Fruit fly (Drosophila melanogaster): ENCODE data around the gene Hsp27.
A peak's percentile ranks its signal among the peaks of the same experiment; 100 is the strongest.

Gene Hsp27

DNA sequence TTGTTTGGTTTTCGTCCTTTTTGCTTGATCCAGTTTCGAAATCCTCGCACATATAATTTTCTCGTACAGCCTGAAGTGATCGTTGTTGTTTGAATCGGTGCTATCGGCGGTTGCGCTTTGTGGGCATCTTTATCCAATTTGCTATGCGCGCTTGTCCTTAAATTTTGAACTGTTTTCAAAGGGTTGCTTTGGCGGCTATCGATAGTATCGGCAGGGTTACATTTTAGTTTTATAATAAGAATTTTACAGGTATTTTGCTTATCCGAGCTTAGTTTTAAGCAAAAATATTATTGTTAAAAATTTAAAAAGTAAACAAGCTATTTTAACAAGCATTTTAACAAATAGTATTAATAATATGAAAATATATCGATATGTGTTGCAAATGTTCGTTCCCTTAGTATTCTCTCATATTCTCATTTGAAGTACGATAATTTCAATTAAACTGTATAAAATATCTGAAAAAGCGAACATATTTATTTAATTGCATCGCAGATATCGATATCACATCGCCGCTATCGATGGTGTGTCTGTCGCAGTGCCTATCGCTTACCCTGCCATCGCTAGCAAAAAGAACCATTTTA lies 16.9 kb upstream of the Hsp27 start, which contains the start of the genes Klp67A and CG4452:
Klp67A (minus strand) TSS at position 197 of the 581 bp plus-strand sequence.
CG4452 (plus strand) TSS at position 528 of the 581 bp plus-strand sequence.
- TF ChIP-seq CG12768 (GFP tag; optimal IDR thresholded peaks at IDR 0.05), result peak; percentile 27
- TF ChIP-seq CG7045 (GFP tag; optimal IDR thresholded peaks at IDR 0.05), result no peak
- peak; percentile 36 for TF ChIP-seq Mnt (GFP tag; optimal IDR thresholded peaks at IDR 0.05)
- peak; percentile 39 for TF ChIP-seq ovo (GFP tag; optimal IDR thresholded peaks at IDR 0.05)
- no peak for TF ChIP-seq toe (GFP tag; optimal IDR thresholded peaks at IDR 0.05)
- peak; percentile 30 for TF ChIP-seq pad (GFP tag; optimal IDR thresholded peaks at IDR 0.05)
- peak; percentile 13 for TF ChIP-seq CG33017 (tag; optimal IDR thresholded peaks at IDR 0.05)
- TF ChIP-seq CG7101 (tag; optimal IDR thresholded peaks at IDR 0.05), result peak; percentile 13
- TF ChIP-seq CG1620 (GFP tag; optimal IDR thresholded peaks at IDR 0.05), result peak; percentile 56
- TF ChIP-seq Hr96 (GFP tag; optimal IDR thresholded peaks at IDR 0.05), result no peak
- TF ChIP-seq CG14711 (tag; optimal IDR thresholded peaks at IDR 0.05), result peak; percentile 76
- peak; percentile 64 for TF ChIP-seq CG11617 (GFP tag; optimal IDR thresholded peaks at IDR 0.05)
- no peak for TF ChIP-seq bab1 (GFP tag; optimal IDR thresholded peaks at IDR 0.05)
- no peak for TF ChIP-seq Crg-1 (GFP tag; optimal IDR thresholded peaks at IDR 0.05)
- TF ChIP-seq kay (GFP tag; ENCODE audit: borderline replicate concordance), result peak; percentile 17

- TF ChIP-seq cic (GFP tag; optimal IDR thresholded peaks at IDR 0.05) (peak; percentile 67), CG7045 (GFP tag; optimal IDR thresholded peaks at IDR 0.05) (no peak), tj (GFP tag; optimal IDR thresholded peaks at IDR 0.05) (peak; percentile 100), Hr96 (GFP tag; optimal IDR thresholded peaks at IDR 0.05) (no peak), bab1 (GFP tag; optimal IDR thresholded peaks at IDR 0.05) (peak; percentile 13), CG12768 (GFP tag; optimal IDR thresholded peaks at IDR 0.05) (peak; percentile 16), kay (GFP tag; ENCODE audit: borderline replicate concordance) (peak; percentile 85), CG11617 (GFP tag; optimal IDR thresholded peaks at IDR 0.05) (peak; percentile 60)
These were observed 16.4 kb upstream of the Hsp27 start for dm6 chr3L:9367431-9367867.

DNA sequence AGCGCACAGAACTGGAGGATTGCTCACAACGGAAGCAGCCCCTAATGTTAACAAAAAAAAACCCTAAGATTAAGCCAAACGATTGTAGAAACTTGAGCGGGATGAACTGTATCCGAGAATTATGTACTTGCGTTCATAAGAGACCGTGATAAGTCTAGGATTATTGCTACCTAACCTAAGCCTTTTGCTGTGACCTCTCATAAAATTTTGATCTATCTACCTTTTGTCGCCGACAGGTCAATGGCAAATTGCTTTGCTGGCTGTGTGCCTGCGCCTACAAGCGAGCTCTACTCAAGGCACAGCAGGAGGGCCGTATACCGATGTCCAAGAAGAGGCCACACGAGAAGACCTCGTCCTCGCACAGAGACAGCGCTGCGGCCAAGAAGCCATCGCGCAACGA lies 15.2 kb upstream of the Hsp27 start:
- no peak for TF ChIP-seq Mnt (GFP tag; optimal IDR thresholded peaks at IDR 0.05)
- TF ChIP-seq bab1 (GFP tag; optimal IDR thresholded peaks at IDR 0.05), result no peak
- TF ChIP-seq CG12768 (GFP tag; optimal IDR thresholded peaks at IDR 0.05), result no peak
- no peak for TF ChIP-seq CG1620 (GFP tag; optimal IDR thresholded peaks at IDR 0.05)
- TF ChIP-seq Clk (GFP tag; optimal IDR thresholded peaks at IDR 0.05), result no peak
- TF ChIP-seq cic (GFP tag; optimal IDR thresholded peaks at IDR 0.05), result no peak
- no peak for TF ChIP-seq CG11617 (GFP tag; optimal IDR thresholded peaks at IDR 0.05)
- no peak for TF ChIP-seq CG7101 (tag; optimal IDR thresholded peaks at IDR 0.05)
- no peak for TF ChIP-seq kay (GFP tag; ENCODE audit: borderline replicate concordance)
- TF ChIP-seq CG7045 (GFP tag; optimal IDR thresholded peaks at IDR 0.05), result no peak
- TF ChIP-seq Crg-1 (GFP tag; optimal IDR thresholded peaks at IDR 0.05), result no peak
- TF ChIP-seq tj (GFP tag; optimal IDR thresholded peaks at IDR 0.05), result no peak
- no peak for TF ChIP-seq cnc (optimal IDR thresholded peaks at IDR 0.05)
- TF ChIP-seq pad (GFP tag; optimal IDR thresholded peaks at IDR 0.05), result no peak
- no peak for TF ChIP-seq toe (GFP tag; optimal IDR thresholded peaks at IDR 0.05)

DNA sequence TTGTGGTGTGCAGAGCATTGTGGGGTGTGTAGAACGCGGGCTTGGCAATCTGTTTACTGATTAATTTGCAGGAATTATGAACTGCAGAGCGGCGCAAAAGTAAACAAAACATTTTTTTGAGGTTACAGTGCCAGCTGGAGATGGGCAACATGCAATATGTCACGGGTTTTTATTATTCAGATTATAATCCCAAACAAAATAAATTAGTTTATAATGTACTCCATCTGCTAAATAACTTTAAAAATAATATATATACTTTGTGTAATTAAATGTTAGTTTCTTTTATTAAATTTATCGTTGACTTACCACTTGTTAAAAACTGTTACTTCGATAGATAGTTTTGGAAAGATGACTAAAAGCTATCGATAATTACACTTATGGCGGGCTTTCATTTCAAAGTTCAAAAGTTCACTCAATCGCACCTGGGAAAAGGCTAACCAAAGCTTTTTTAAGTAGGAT lies 12.9 kb upstream of the Hsp27 start, which contains the start of gene Fdx1:
Fdx1 (minus strand) TSS at position 332 of the 459 bp plus-strand sequence.
- TF ChIP-seq Crg-1 (GFP tag; optimal IDR thresholded peaks at IDR 0.05), result peak; percentile 12
- TF ChIP-seq bab1 (GFP tag; optimal IDR thresholded peaks at IDR 0.05), result peak; percentile 56
- TF ChIP-seq CG33017 (tag; optimal IDR thresholded peaks at IDR 0.05), result no peak
- TF ChIP-seq kay (GFP tag; ENCODE audit: borderline replicate concordance), result peak; percentile 88
- TF ChIP-seq cic (GFP tag; optimal IDR thresholded peaks at IDR 0.05), result no peak
- TF ChIP-seq Clk (GFP tag; optimal IDR thresholded peaks at IDR 0.05), result peak; percentile 22
- TF ChIP-seq CG7101 (tag; optimal IDR thresholded peaks at IDR 0.05), result peak; percentile 61
- no peak for TF ChIP-seq toe (GFP tag; optimal IDR thresholded peaks at IDR 0.05)
- TF ChIP-seq CG14711 (tag; optimal IDR thresholded peaks at IDR 0.05), result peak; percentile 49
- TF ChIP-seq Mnt (GFP tag; optimal IDR thresholded peaks at IDR 0.05), result peak; percentile 40
- TF ChIP-seq CG11617 (GFP tag; optimal IDR thresholded peaks at IDR 0.05), result peak; percentile 48
- TF ChIP-seq tj (GFP tag; optimal IDR thresholded peaks at IDR 0.05), result peak; percentile 88
- TF ChIP-seq Hr96 (GFP tag; optimal IDR thresholded peaks at IDR 0.05), result no peak
- no peak for TF ChIP-seq CG5204 (GFP tag; optimal IDR thresholded peaks at IDR 0.05)
- TF ChIP-seq pad (GFP tag; optimal IDR thresholded peaks at IDR 0.05), result peak; percentile 18
- TF ChIP-seq CG7045 (GFP tag; optimal IDR thresholded peaks at IDR 0.05), result no peak
- TF ChIP-seq CG1620 (GFP tag; optimal IDR thresholded peaks at IDR 0.05), result no peak
- TF ChIP-seq CG12768 (GFP tag; optimal IDR thresholded peaks at IDR 0.05), result no peak
- TF ChIP-seq cnc (optimal IDR thresholded peaks at IDR 0.05), result no peak
- TF ChIP-seq ovo (GFP tag; optimal IDR thresholded peaks at IDR 0.05), result no peak

dm6 chr3L:9372278-9372975 lies 11.4 kb upstream of the Hsp27 start, which contains the start of the genes Hsp67Bc, CG4456 and Hsp22:
TSS of gene Hsp67Bc (minus strand) at chr3L:9372497.
TSS of gene CG4456 (plus strand) at chr3L:9372722.
TSS of gene Hsp22 (plus strand) at chr3L:9372931.
- TF ChIP-seq CG7101 (tag; optimal IDR thresholded peaks at IDR 0.05) (no peak), cic (GFP tag; optimal IDR thresholded peaks at IDR 0.05) (peak; percentile 39), ovo (GFP tag; optimal IDR thresholded peaks at IDR 0.05) (peak; percentile 19), CG12768 (GFP tag; optimal IDR thresholded peaks at IDR 0.05) (peak; percentile 33)
